Fruit fly (Drosophila melanogaster) whole organism, embryonic: ENCODE data around the gene dj-1beta.

Experiments
- Antp ChIP-seq: fragments of 200-800 bp; sonication (Bioruptor generic); optimal IDR thresholded peaks from 3 replicates; lab custom pipeline; 2016; ENCODE audit warnings: missing biosample characterization, missing genetic modification characterization
- Bdp1 ChIP-seq: fragments of 200-800 bp; sonication (Bioruptor generic); optimal IDR thresholded peaks from 3 replicates; lab custom pipeline; 2016; ENCODE audit warnings: missing biosample characterization, missing genetic modification characterization
- CG10654 ChIP-seq: fragments of 200-800 bp; sonication (Bioruptor generic); optimal IDR thresholded peaks from 2 replicates; lab custom pipeline; 2016; ENCODE audit warnings: missing biosample characterization, missing genetic modification characterization
- CG10979 ChIP-seq: fragments of 200-800 bp; sonication (Bioruptor generic); optimal IDR thresholded peaks from 2 replicates; lab custom pipeline; 2018; ENCODE audit warnings: missing biosample characterization, mild to moderate bottlenecking, missing genetic modification characterization, moderate library complexity
- CG11398 ChIP-seq: fragments of 200-800 bp; sonication (Bioruptor generic); optimal IDR thresholded peaks from 2 replicates; lab custom pipeline; 2016; ENCODE audit warnings: missing biosample characterization, missing genetic modification characterization
- CG13287 ChIP-seq: fragments of 200-800 bp; sonication (Bioruptor generic); IDR thresholded peaks from 2 replicates; pipeline ENCODE4 v1.3.6; 2022; ENCODE audit warnings: missing biosample characterization, missing genetic modification characterization; ENCODE audit not compliant: partially characterized antibody
- CG13296 ChIP-seq: fragments of 200-800 bp; sonication (Bioruptor generic); optimal IDR thresholded peaks from 3 replicates; lab custom pipeline; 2018; ENCODE audit warnings: missing biosample characterization, mild to moderate bottlenecking, missing genetic modification characterization
- CG14667 ChIP-seq: fragments of 200-800 bp; sonication (Bioruptor generic); IDR thresholded peaks from 2 replicates; pipeline ENCODE4 v1.3.6; 2022; ENCODE audit warnings: missing biosample characterization, missing genetic modification characterization
- CG2678 ChIP-seq: fragments of 200-800 bp; sonication (Bioruptor generic); optimal IDR thresholded peaks from 3 replicates; lab custom pipeline; 2019; ENCODE audit warnings: missing biosample characterization, mild to moderate bottlenecking, missing genetic modification characterization, moderate library complexity
- CG33213 ChIP-seq: fragments of 200-800 bp; sonication (Bioruptor generic); optimal IDR thresholded peaks from 3 replicates; lab custom pipeline; 2016; ENCODE audit warnings: missing biosample characterization, missing genetic modification characterization
- CG34376 ChIP-seq: fragments of 200-800 bp; sonication (Bioruptor generic); optimal IDR thresholded peaks from 2 replicates; lab custom pipeline; 2018; ENCODE audit warnings: missing biosample characterization, mild to moderate bottlenecking, missing genetic modification characterization
- CG4282 ChIP-seq: fragments of 200-800 bp; sonication (Bioruptor generic); optimal IDR thresholded peaks from 2 replicates; lab custom pipeline; 2016; ENCODE audit warnings: missing biosample characterization, missing genetic modification characterization
- CG4617 ChIP-seq: fragments of 200-800 bp; sonication (Bioruptor generic); optimal IDR thresholded peaks from 3 replicates; lab custom pipeline; 2016; ENCODE audit warnings: missing biosample characterization, missing genetic modification characterization, borderline replicate concordance
- CG6791 ChIP-seq: fragments of 200-800 bp; sonication (Bioruptor generic); IDR thresholded peaks from 3 replicates; pipeline ENCODE4 v1.3.6; 2022; ENCODE audit warnings: missing biosample characterization, missing genetic modification characterization; ENCODE audit not compliant: partially characterized antibody
- CG7745 ChIP-seq: fragments of 200-800 bp; sonication (Bioruptor generic); optimal IDR thresholded peaks from 2 replicates; lab custom pipeline; 2018; ENCODE audit warnings: missing biosample characterization, mild to moderate bottlenecking, missing genetic modification characterization, moderate library complexity
- CG8388 ChIP-seq: fragments of 200-800 bp; sonication (Bioruptor generic); optimal IDR thresholded peaks from 2 replicates; lab custom pipeline; 2019; ENCODE audit warnings: missing biosample characterization, mild to moderate bottlenecking, missing genetic modification characterization, moderate library complexity
- CG9437 ChIP-seq: fragments of 200-800 bp; sonication (Bioruptor generic); optimal IDR thresholded peaks from 2 replicates; lab custom pipeline; 2018; ENCODE audit warnings: missing biosample characterization, mild to moderate bottlenecking, missing genetic modification characterization
- CG9727 ChIP-seq: fragments of 200-800 bp; sonication (Bioruptor generic); optimal IDR thresholded peaks from 3 replicates; lab custom pipeline; 2017; ENCODE audit warnings: missing biosample characterization, mild to moderate bottlenecking, missing genetic modification characterization
- CkIIα-i1 ChIP-seq: fragments of 200-800 bp; sonication (Bioruptor generic); IDR thresholded peaks from 2 replicates; pipeline ENCODE4 v1.3.6; 2022; ENCODE audit warnings: missing biosample characterization, missing genetic modification characterization
- E2f1 ChIP-seq: fragments of 200-800 bp; sonication (Bioruptor generic); IDR thresholded peaks from 2 replicates; pipeline ENCODE4 v1.3.6; 2022; ENCODE audit warnings: missing biosample characterization, missing genetic modification characterization
- Elba2 ChIP-seq: fragments of 200-800 bp; sonication (Bioruptor generic); optimal IDR thresholded peaks from 3 replicates; lab custom pipeline; 2016; ENCODE audit warnings: missing biosample characterization, missing genetic modification characterization
- H15 ChIP-seq: fragments of 200-800 bp; sonication (Bioruptor generic); IDR thresholded peaks from 3 replicates; pipeline ENCODE4 v1.3.6; 2022; ENCODE audit warnings: missing biosample characterization, missing genetic modification characterization
- HHEX ChIP-seq: fragments of 200-800 bp; sonication (Bioruptor generic); optimal IDR thresholded peaks from 3 replicates; lab custom pipeline; 2017; ENCODE audit warnings: missing biosample characterization, mild to moderate bottlenecking, missing genetic modification characterization, missing genetic modification reagents
- HLH3B ChIP-seq: fragments of 200-800 bp; sonication (Bioruptor generic); IDR thresholded peaks from 2 replicates; pipeline ENCODE4 v1.3.6; 2022; ENCODE audit warnings: missing biosample characterization, missing genetic modification characterization
- MESR4 ChIP-seq: fragments of 200-800 bp; sonication (Bioruptor generic); optimal IDR thresholded peaks from 2 replicates; lab custom pipeline; 2018; ENCODE audit warnings: missing biosample characterization, mild to moderate bottlenecking, missing genetic modification characterization, moderate library complexity
- Myb ChIP-seq: fragments of 200-800 bp; sonication (Bioruptor generic); optimal IDR thresholded peaks from 2 replicates; lab custom pipeline; 2016; ENCODE audit warnings: missing biosample characterization, missing genetic modification characterization
- NK7.1 ChIP-seq: fragments of 200-800 bp; sonication (Bioruptor generic); optimal IDR thresholded peaks from 3 replicates; lab custom pipeline; 2016; ENCODE audit warnings: missing biosample characterization, missing genetic modification characterization
- PHDP ChIP-seq: fragments of 200-800 bp; sonication (Bioruptor generic); optimal IDR thresholded peaks from 3 replicates; lab custom pipeline; 2018; ENCODE audit warnings: missing biosample characterization, mild to moderate bottlenecking, missing genetic modification characterization, moderate library complexity
- Six4 ChIP-seq: fragments of 200-800 bp; sonication (Bioruptor generic); optimal IDR thresholded peaks from 2 replicates; lab custom pipeline; 2016; ENCODE audit warnings: missing biosample characterization, missing genetic modification characterization
- ara ChIP-seq: fragments of 200-800 bp; sonication (Bioruptor generic); IDR thresholded peaks from 2 replicates; pipeline ENCODE4 v1.3.6; 2022; ENCODE audit warnings: missing biosample characterization, missing genetic modification characterization
- ato ChIP-seq: fragments of 200-800 bp; sonication (Bioruptor generic); IDR thresholded peaks from 2 replicates; pipeline ENCODE4 v1.3.6; 2022; ENCODE audit warnings: missing biosample characterization, missing genetic modification characterization; ENCODE audit not compliant: partially characterized antibody
- dan ChIP-seq: fragments of 200-800 bp; sonication (Bioruptor generic); IDR thresholded peaks from 2 replicates; pipeline ENCODE4 v1.3.6; 2022; ENCODE audit warnings: missing biosample characterization, missing genetic modification characterization
- danr ChIP-seq: fragments of 200-800 bp; sonication (Bioruptor generic); IDR thresholded peaks from 2 replicates; pipeline ENCODE4 v1.3.6; 2022; ENCODE audit warnings: missing biosample characterization, missing genetic modification characterization
- eve ChIP-seq, 2 experiments: fragments of >200 bp; optimal IDR thresholded peaks; 2 replicates each; lab custom pipeline; 2017; ENCODE audit warnings: missing biosample characterization in 2 of 2, missing genetic modification characterization in 2 of 2
- fd102C ChIP-seq: fragments of 200-800 bp; sonication (Bioruptor generic); optimal IDR thresholded peaks from 2 replicates; lab custom pipeline; 2018; ENCODE audit warnings: missing biosample characterization, mild to moderate bottlenecking, missing genetic modification characterization, moderate library complexity
- grau ChIP-seq: fragments of 200-800 bp; optimal IDR thresholded peaks from 3 replicates; lab custom pipeline; 2019; ENCODE audit warnings: missing biosample characterization, mild to moderate bottlenecking, missing genetic modification characterization, moderate library complexity
- h ChIP-seq: fragments of >200 bp; optimal IDR thresholded peaks from 2 replicates; lab custom pipeline; 2017
- hb ChIP-seq: fragments of 200-800 bp; sonication (Bioruptor generic); IDR thresholded peaks from 3 replicates; pipeline ENCODE4 v1.3.6; 2022; ENCODE audit warnings: missing biosample characterization, missing genetic modification characterization; ENCODE audit not compliant: partially characterized antibody
- lilli ChIP-seq: fragments of 200-800 bp; sonication (Bioruptor generic); optimal IDR thresholded peaks from 3 replicates; lab custom pipeline; 2016; ENCODE audit warnings: missing biosample characterization, missing genetic modification characterization
- lov ChIP-seq, 2 experiments: fragments of 200-800 bp in 1 of 2; fragments of >200 bp in 1 of 2; sonication (Bioruptor generic) in 1 of 2; IDR thresholded peaks in 1 of 2; optimal IDR thresholded peaks in 1 of 2; 2 replicates in 1 of 2; 3 replicates in 1 of 2; pipeline versions ENCODE4 v1.3.6 to Lab custom; 2017 to 2022; ENCODE audit warnings: missing biosample characterization in 1 of 2, missing genetic modification characterization in 1 of 2
- luna ChIP-seq: fragments of 200-800 bp; sonication (Bioruptor generic); optimal IDR thresholded peaks from 2 replicates; lab custom pipeline; 2016; ENCODE audit warnings: missing biosample characterization, missing genetic modification characterization
- nerfin-2 ChIP-seq: fragments of 200-800 bp; sonication (Bioruptor generic); IDR thresholded peaks from 2 replicates; pipeline ENCODE4 v1.3.6; 2022; ENCODE audit warnings: missing biosample characterization, missing genetic modification characterization; ENCODE audit not compliant: partially characterized antibody
- odd ChIP-seq: fragments of 200-800 bp; sonication (Bioruptor generic); optimal IDR thresholded peaks from 2 replicates; lab custom pipeline; 2017; ENCODE audit warnings: missing biosample characterization, mild to moderate bottlenecking, missing genetic modification characterization
- phol ChIP-seq: fragments of 200-800 bp; sonication (Bioruptor generic); optimal IDR thresholded peaks from 3 replicates; lab custom pipeline; 2018; ENCODE audit warnings: missing biosample characterization, mild to moderate bottlenecking, missing genetic modification characterization, moderate library complexity
- prd ChIP-seq, 3 experiments: fragments of >200 bp in 2 of 3; fragments of 200-800 bp in 1 of 3; sonication (Bioruptor generic) in 1 of 3; optimal IDR thresholded peaks in 2 of 3; IDR thresholded peaks in 1 of 3; 2 replicates in 2 of 3; 3 replicates in 1 of 3; pipeline versions ENCODE4 v1.3.6 to Lab custom; 2017 to 2022; ENCODE audit warnings: missing biosample characterization in 1 of 3, missing genetic modification characterization in 1 of 3
- sens ChIP-seq: fragments of 200-800 bp; sonication (Bioruptor generic); peaks from one replicate; lab custom pipeline; 2016; ENCODE audit warnings: missing biosample characterization, missing genetic modification characterization
- seq ChIP-seq: fragments of 200-800 bp; sonication (Bioruptor generic); IDR thresholded peaks from 2 replicates; pipeline ENCODE4 v1.3.6; 2022; ENCODE audit warnings: missing biosample characterization, missing genetic modification characterization
- sna ChIP-seq: fragments of 200-800 bp; sonication (Bioruptor generic); IDR thresholded peaks from 2 replicates; pipeline ENCODE4 v1.3.6; 2022; ENCODE audit warnings: missing biosample characterization, missing genetic modification characterization; ENCODE audit not compliant: partially characterized antibody
- so ChIP-seq: fragments of 200-800 bp; sonication (Bioruptor generic); IDR thresholded peaks from 3 replicates; pipeline ENCODE4 v1.3.6; 2022; ENCODE audit warnings: missing biosample characterization, missing genetic modification characterization
- wdn ChIP-seq: fragments of 200-800 bp; sonication (Bioruptor generic); IDR thresholded peaks from 2 replicates; pipeline ENCODE4 v1.3.6; 2022; ENCODE audit warnings: missing biosample characterization, missing genetic modification characterization
- zen2 ChIP-seq: fragments of 200-800 bp; sonication (Bioruptor generic); IDR thresholded peaks from 3 replicates; pipeline ENCODE4 v1.3.6; 2022; ENCODE audit warnings: missing biosample characterization, missing genetic modification characterization; ENCODE audit not compliant: partially characterized antibody

dj-1beta gene

dm6 chr3R:30805196-30805595 is 1.7 kb upstream of the dj-1beta start (continued):
- peak; percentile 20 for TF ChIP-seq CG9727 (GFP tag; lab: Kevin White, UChicago)
- no peak for TF ChIP-seq CG8388 (GFP tag; lab: Kevin White, UChicago)
- no peak for TF ChIP-seq CG7745 (tag; lab: Kevin White, UChicago)
- no peak for TF ChIP-seq ato (GFP tag; lab: Robert Waterston, UW)
- TF ChIP-seq fd102C (GFP tag; lab: Kevin White, UChicago), result no peak
- no peak for TF ChIP-seq hb (GFP tag; lab: Robert Waterston, UW)
- no peak for TF ChIP-seq lilli (GFP tag; lab: Kevin White, UChicago)
- no peak for TF ChIP-seq dan (GFP tag; lab: Robert Waterston, UW)
- TF ChIP-seq eve (GFP tag; optimal IDR thresholded peaks at IDR 0.05; lab: Kevin White, UChicago), result peak in 1 of 2 experiments; percentile 76
- TF ChIP-seq luna (GFP tag; lab: Kevin White, UChicago), result no peak
- no peak for TF ChIP-seq danr (GFP tag; lab: Robert Waterston, UW)
- no peak for TF ChIP-seq CG13287
- no peak for TF ChIP-seq CG4282 (GFP tag; lab: Kevin White, UChicago)
- TF ChIP-seq ara (GFP tag; lab: Robert Waterston, UW), result no peak
- TF ChIP-seq PHDP (tag; lab: Kevin White, UChicago), result peak; percentile 8
- no peak for TF ChIP-seq HLH3B (GFP tag; lab: Robert Waterston, UW)
- no peak for TF ChIP-seq prd (optimal IDR thresholded peaks at IDR 0.05; lab: Kevin White, UChicago)
- peak; percentile 3; the same call in 1 of the 3 replicates for TF ChIP-seq prd (GFP tag; IDR thresholded peaks at IDR 0.05; lab: Robert Waterston, UW)
- TF ChIP-seq CG2678 (tag; lab: Kevin White, UChicago), result peak; percentile 42
- TF ChIP-seq sens, result peak; percentile 66
- no peak for TF ChIP-seq zen2 (GFP tag; lab: Robert Waterston, UW)
- TF ChIP-seq phol (tag; lab: Kevin White, UChicago), result peak; percentile 51
- TF ChIP-seq Antp (GFP tag; lab: Kevin White, UChicago), result no peak
- no peak for TF ChIP-seq CG6791 (GFP tag; lab: Robert Waterston, UW)
- no peak for TF ChIP-seq CG34376 (GFP tag; lab: Kevin White, UChicago)
- no peak for TF ChIP-seq E2f1 (GFP tag; lab: Robert Waterston, UW)
- TF ChIP-seq NK7.1 (GFP tag; lab: Kevin White, UChicago), result no peak
- no peak for TF ChIP-seq sna (GFP tag; lab: Robert Waterston, UW)
- no peak for TF ChIP-seq H15 (GFP tag; lab: Robert Waterston, UW)
- no peak for TF ChIP-seq CG10979 (tag; lab: Kevin White, UChicago)
- TF ChIP-seq CG9437 (GFP tag; lab: Kevin White, UChicago), result no peak
- TF ChIP-seq Elba2, result no peak
- peak; percentile 85 for TF ChIP-seq grau (tag; lab: Kevin White, UChicago)
- no peak for TF ChIP-seq nerfin-2 (GFP tag; lab: Robert Waterston, UW)
- TF ChIP-seq CG10654 (GFP tag; lab: Kevin White, UChicago), result no peak
- no peak for TF ChIP-seq CG14667 (GFP tag; lab: Robert Waterston, UW)
- TF ChIP-seq CG33213 (GFP tag; lab: Kevin White, UChicago), result no peak
- no peak for TF ChIP-seq CG4617 (GFP tag; lab: Kevin White, UChicago)
- TF ChIP-seq odd (GFP tag; lab: Kevin White, UChicago), result no peak
- no peak for TF ChIP-seq CG11398 (GFP tag; lab: Kevin White, UChicago)
- TF ChIP-seq Myb (GFP tag; lab: Kevin White, UChicago), result no peak
- no peak for TF ChIP-seq wdn (GFP tag; lab: Robert Waterston, UW)
- TF ChIP-seq h, result no peak
- TF ChIP-seq MESR4 (GFP tag; lab: Kevin White, UChicago), result no peak
- no peak for TF ChIP-seq HHEX (GFP tag; lab: Kevin White, UChicago)
- TF ChIP-seq Bdp1, result no peak
- TF ChIP-seq lov (optimal IDR thresholded peaks at IDR 0.05; lab: Kevin White, UChicago), result no peak
- no peak for TF ChIP-seq lov (GFP tag; IDR thresholded peaks at IDR 0.05; lab: Robert Waterston, UW)
- TF ChIP-seq so, result no peak
- TF ChIP-seq CkIIα-i1 (GFP tag; lab: Robert Waterston, UW), result no peak
- no peak for TF ChIP-seq Six4 (GFP tag; lab: Kevin White, UChicago)
- TF ChIP-seq seq (GFP tag; lab: Robert Waterston, UW), result no peak
- TF ChIP-seq CG13296 (GFP tag; lab: Kevin White, UChicago), result no peak
